Fruit fly (Drosophila melanogaster): ENCODE measurements around the gene sqd.

sqd gene

dm6 chr3R:13659865-13660738, 14.0 kb upstream of the sqd start, which contains the start of gene Hrb87F:
TSS of gene Hrb87F (minus strand) at chr3R:13660531.
- TF ChIP-seq CG9797 (GFP tag; optimal IDR thresholded peaks at IDR 0.05) (peak; percentile 57), bbx (GFP tag; IDR thresholded peaks at IDR 0.05; ENCODE audit: partially characterized antibody) (0 out of 2 replicates have a peak, but pooled peaks have one; percentile 9), CG13123 (GFP tag; optimal IDR thresholded peaks at IDR 0.05) (no peak), CG31224 (GFP tag; IDR thresholded peaks at IDR 0.05) (no peak), gsb (GFP tag; IDR thresholded peaks at IDR 0.05) (no peak), Sry-δ (GFP tag; optimal IDR thresholded peaks at IDR 0.05) (peak; percentile 29), tgo (GFP tag; IDR thresholded peaks at IDR 0.05) (no peak), CG3847 (GFP tag; IDR thresholded peaks at IDR 0.05) (peak; percentile 14; the same call in 1 of the 2 replicates), CG6765 (GFP tag; optimal IDR thresholded peaks at IDR 0.05) (no peak), CG16863 (GFP tag; optimal IDR thresholded peaks at IDR 0.05) (no peak), jing (GFP tag; optimal IDR thresholded peaks at IDR 0.05) (no peak), Rfx (GFP tag; IDR thresholded peaks at IDR 0.05) (peak; percentile 68), gfzf (GFP tag; optimal IDR thresholded peaks at IDR 0.05) (peak; percentile 60), CG34422 (GFP tag; IDR thresholded peaks at IDR 0.05) (peak; percentile 81; the same call in 1 of the 3 replicates), YL-1 (GFP tag; optimal IDR thresholded peaks at IDR 0.05) (peak; percentile 67), grau (tag; optimal IDR thresholded peaks at IDR 0.05) (no peak), slp2 (GFP tag; optimal IDR thresholded peaks at IDR 0.05) (no peak), pros (GFP tag; optimal IDR thresholded peaks at IDR 0.05) (no peak), zf30C (GFP tag; optimal IDR thresholded peaks at IDR 0.05) (no peak), MESR4 (GFP tag; optimal IDR thresholded peaks at IDR 0.05) (peak; percentile 85), PHDP (tag; optimal IDR thresholded peaks at IDR 0.05) (no peak), chm (GFP tag; IDR thresholded peaks at IDR 0.05) (no peak), Dad (GFP tag; optimal IDR thresholded peaks at IDR 0.05) (no peak), her (GFP tag; optimal IDR thresholded peaks at IDR 0.05) (peak; percentile 29), wek (GFP tag; optimal IDR thresholded peaks at IDR 0.05) (peak; percentile 88), cad (GFP tag; optimal IDR thresholded peaks at IDR 0.05) (peak; percentile 15), CG30020 (tag; optimal IDR thresholded peaks at IDR 0.05) (peak; percentile 93), HLH4C (GFP tag; IDR thresholded peaks at IDR 0.05; ENCODE audit: partially characterized antibody) (no peak), CG32532 (GFP tag; IDR thresholded peaks at IDR 0.05) (peak; percentile 49), luna (GFP tag; optimal IDR thresholded peaks at IDR 0.05) (no peak), ssp (GFP tag; IDR thresholded peaks at IDR 0.05) (peak; percentile 91), nau (GFP tag; optimal IDR thresholded peaks at IDR 0.05) (no peak), Pdp1 (GFP tag; optimal IDR thresholded peaks at IDR 0.05) (no peak), B-H2 (GFP tag; optimal IDR thresholded peaks at IDR 0.05) (no peak), slbo (GFP tag; IDR thresholded peaks at IDR 0.05) (peak; percentile 78), CG13424 (tag; optimal IDR thresholded peaks at IDR 0.05) (no peak), CkIIα-i1 (GFP tag; IDR thresholded peaks at IDR 0.05) (no peak), CG17359 (tag; optimal IDR thresholded peaks at IDR 0.05) (peak; percentile 55), dm (GFP tag; optimal IDR thresholded peaks at IDR 0.05) (peak; percentile 9), Taf1 (GFP tag; IDR thresholded peaks at IDR 0.05) (no peak), CG9817 (tag; optimal IDR thresholded peaks at IDR 0.05) (no peak), Bdp1 (GFP tag; optimal IDR thresholded peaks at IDR 0.05) (no peak), zfh2 (GFP tag; optimal IDR thresholded peaks at IDR 0.05) (no peak), CG18011 (GFP tag; optimal IDR thresholded peaks at IDR 0.05) (peak; percentile 92), CG32772 (GFP tag; IDR thresholded peaks at IDR 0.05) (peak; percentile 32; the same call in 1 of the 2 replicates), pho (GFP tag; optimal IDR thresholded peaks at IDR 0.05) (no peak), hth (optimal IDR thresholded peaks at IDR 0.05) (no peak), fru (optimal IDR thresholded peaks at IDR 0.05) (no peak), CrebB (tag; optimal IDR thresholded peaks at IDR 0.05) (peak; percentile 8), gce (GFP tag; IDR thresholded peaks at IDR 0.05) (no peak)
